Fruit fly (Drosophila melanogaster): ENCODE measurements around the gene CG12689.

The CG12689 gene

DNA sequence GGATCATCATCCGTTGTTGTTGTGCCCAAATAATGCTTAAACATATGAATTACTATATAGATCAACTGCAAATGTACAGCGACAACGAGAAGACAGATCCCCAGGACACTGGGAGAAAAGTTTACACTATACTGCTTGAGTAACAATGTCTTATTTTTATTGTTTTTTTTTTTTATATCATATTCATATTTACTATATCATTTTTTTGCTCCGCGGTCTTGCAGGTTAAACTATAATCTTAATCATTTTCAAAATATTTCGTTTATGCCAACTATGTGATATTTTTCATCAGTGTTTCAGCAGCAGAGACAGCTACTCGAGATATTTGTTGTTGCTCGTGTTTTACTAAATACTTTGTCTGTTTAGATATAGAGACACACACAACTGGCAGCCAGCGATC is 31.0 kb upstream of the CG12689 start (continued):
- no peak for TF ChIP-seq D (optimal IDR thresholded peaks at IDR 0.05)
- TF ChIP-seq D (GFP tag; optimal IDR thresholded peaks at IDR 0.05), result peak; percentile 59
- TF ChIP-seq Ets65A (GFP tag), result peak; percentile 75
- peak; percentile 76 for TF ChIP-seq CG17328 (GFP tag; IDR thresholded peaks at IDR 0.05)
- TF ChIP-seq Rfx (GFP tag; IDR thresholded peaks at IDR 0.05), result peak; percentile 42; the same call in 1 of the 2 replicates
- TF ChIP-seq CG16815 (GFP tag; optimal IDR thresholded peaks at IDR 0.05), result peak; percentile 31
- no peak for TF ChIP-seq CG6175 (GFP tag; IDR thresholded peaks at IDR 0.05)
- peak; percentile 49; the same call in 1 of the 3 replicates for TF ChIP-seq ken (GFP tag; IDR thresholded peaks at IDR 0.05)
- TF ChIP-seq gce (GFP tag; IDR thresholded peaks at IDR 0.05), result 0 out of 3 replicates have a peak, but pooled peaks have one; percentile 14
- TF ChIP-seq CG10267 (tag; optimal IDR thresholded peaks at IDR 0.05), result peak; percentile 58
- TF ChIP-seq CG15011 (GFP tag; optimal IDR thresholded peaks at IDR 0.05), result no peak
- TF ChIP-seq CG2678 (tag; optimal IDR thresholded peaks at IDR 0.05), result peak; percentile 70
- peak; percentile 5 for TF ChIP-seq CG12219 (GFP tag; optimal IDR thresholded peaks at IDR 0.05)
- TF ChIP-seq CG31388 (GFP tag; optimal IDR thresholded peaks at IDR 0.05), result no peak
- peak; percentile 59 for TF ChIP-seq CG15601 (tag; optimal IDR thresholded peaks at IDR 0.05)
- no peak for TF ChIP-seq klu (GFP tag; IDR thresholded peaks at IDR 0.05)
- TF ChIP-seq CG10979 (tag; optimal IDR thresholded peaks at IDR 0.05), result peak; percentile 77
- TF ChIP-seq Stat92E (GFP tag; optimal IDR thresholded peaks at IDR 0.05), result no peak
- peak; percentile 29 for TF ChIP-seq CG17829 (tag; optimal IDR thresholded peaks at IDR 0.05)
- TF ChIP-seq ttk (GFP tag; IDR thresholded peaks at IDR 0.05), result peak; percentile 69
- peak; percentile 69 for TF ChIP-seq nmo (GFP tag; optimal IDR thresholded peaks at IDR 0.05)
- peak; percentile 8 for TF ChIP-seq Nf-YB (GFP tag; optimal IDR thresholded peaks at IDR 0.05)
- no peak for TF ChIP-seq slou (GFP tag; optimal IDR thresholded peaks at IDR 0.05)
- no peak for TF ChIP-seq tup (GFP tag; optimal IDR thresholded peaks at IDR 0.05)
- TF ChIP-seq pan (optimal IDR thresholded peaks at IDR 0.05), result no peak
- TF ChIP-seq pan (GFP tag; optimal IDR thresholded peaks at IDR 0.05 in 1 of 2, IDR thresholded peaks at IDR 0.05 in 1 of 2), result peak in 1 of 2 experiments; percentile 70
- TF ChIP-seq Nf-YA (GFP tag; IDR thresholded peaks at IDR 0.05), result no peak
- no peak for TF ChIP-seq pzg (GFP tag; optimal IDR thresholded peaks at IDR 0.05)
- TF ChIP-seq Ssrp (tag; optimal IDR thresholded peaks at IDR 0.05), result peak; percentile 57
- TF ChIP-seq CG7839 (tag; optimal IDR thresholded peaks at IDR 0.05), result peak; percentile 66
- peak; percentile 77 for TF ChIP-seq Sox102F (GFP tag; optimal IDR thresholded peaks at IDR 0.05)
- TF ChIP-seq CG13624 (GFP tag; optimal IDR thresholded peaks at IDR 0.05), result no peak
- no peak for TF ChIP-seq run (tag; optimal IDR thresholded peaks at IDR 0.05)
- TF ChIP-seq sc (optimal IDR thresholded peaks at IDR 0.05), result no peak
- TF ChIP-seq sc (GFP tag; optimal IDR thresholded peaks at IDR 0.05), result peak; percentile 60
- TF ChIP-seq stc (GFP tag; IDR thresholded peaks at IDR 0.05), result peak; percentile 55
- peak in 1 of 2 experiments; percentile 59 for TF ChIP-seq dpn (GFP tag; optimal IDR thresholded peaks at IDR 0.05)
- no peak for TF ChIP-seq CG1603 (tag; optimal IDR thresholded peaks at IDR 0.05)
- peak; percentile 57 for TF ChIP-seq Ada2b (GFP tag; IDR thresholded peaks at IDR 0.05)
- peak; percentile 75 for TF ChIP-seq sens (GFP tag)
- TF ChIP-seq CG4707 (GFP tag; optimal IDR thresholded peaks at IDR 0.05), result peak; percentile 46
- TF ChIP-seq Doc3 (GFP tag; IDR thresholded peaks at IDR 0.05; ENCODE audit: partially characterized antibody), result no peak
- TF ChIP-seq CG18011 (GFP tag; optimal IDR thresholded peaks at IDR 0.05), result no peak
- TF ChIP-seq PHDP (tag; optimal IDR thresholded peaks at IDR 0.05), result peak; percentile 61
- no peak for TF ChIP-seq grn (GFP tag; optimal IDR thresholded peaks at IDR 0.05)
- TF ChIP-seq CG3847 (GFP tag; IDR thresholded peaks at IDR 0.05), result 0 out of 2 replicates have a peak, but pooled peaks have one; percentile 28
- no peak for TF ChIP-seq usp (GFP tag; optimal IDR thresholded peaks at IDR 0.05)
- TF ChIP-seq schlank (tag; optimal IDR thresholded peaks at IDR 0.05), result no peak
- peak in 1 of 3 experiments; percentile 65 for TF ChIP-seq lola (GFP tag; optimal IDR thresholded peaks at IDR 0.05)
- TF ChIP-seq CG30431 (GFP tag; optimal IDR thresholded peaks at IDR 0.05), result peak; percentile 21
- peak; percentile 50 for TF ChIP-seq ewg (GFP tag; optimal IDR thresholded peaks at IDR 0.05)
